Worm (Caenorhabditis elegans) whole organism, late embryonic: ENCODE results near the gene F33A8.4.
A peak's percentile ranks its signal among the peaks of the same experiment; 100 is the strongest.

Experiments used
- C38D4.7 ChIP-seq: fragments of 200-800 bp; sonication (Bioruptor generic); optimal IDR thresholded peaks from 2 replicates; lab custom pipeline; 2018; ENCODE audit warnings: mild to moderate bottlenecking, missing genetic modification characterization, moderate library complexity, missing compliant biosample characterization
- ahr-1 ChIP-seq: sonication (generic microtip); optimal IDR thresholded peaks from 2 replicates; lab custom pipeline; 2016; ENCODE audit warnings: missing genetic modification characterization, missing compliant biosample characterization
- ceh-22 ChIP-seq: sonication (generic microtip); optimal IDR thresholded peaks from 2 replicates; lab custom pipeline; 2017; ENCODE audit warnings: missing biosample characterization, missing genetic modification characterization
- dve-1 ChIP-seq: sonication (generic microtip); optimal IDR thresholded peaks from 2 replicates; lab custom pipeline; 2017; ENCODE audit warnings: antibody characterized with exemption, mild to moderate bottlenecking, missing genetic modification characterization, missing compliant biosample characterization
- fkh-10 ChIP-seq: fragments of 150-350 bp; optimal IDR thresholded peaks from 2 replicates; lab custom pipeline; 2014; ENCODE audit warnings: missing biosample characterization, missing genetic modification reagents, missing genetic modification characterization
- hlh-30 ChIP-seq: sonication (generic microtip); optimal IDR thresholded peaks from 2 replicates; lab custom pipeline; 2017; ENCODE audit warnings: antibody characterized with exemption, missing genetic modification characterization, missing compliant biosample characterization; ENCODE audit not compliant: insufficient read depth
- mec-3 ChIP-seq: sonication (generic microtip); optimal IDR thresholded peaks from 2 replicates; lab custom pipeline; 2016; ENCODE audit warnings: borderline replicate concordance, missing genetic modification characterization, missing compliant biosample characterization
- nhr-11 ChIP-seq: fragments of 150-350 bp; optimal IDR thresholded peaks from 2 replicates; lab custom pipeline; 2014; ENCODE audit warnings: missing biosample characterization, missing genetic modification characterization
- pat-9 ChIP-seq: fragments of 200-800 bp; sonication (Bioruptor generic); optimal IDR thresholded peaks from 2 replicates; lab custom pipeline; 2018; ENCODE audit warnings: mild to moderate bottlenecking, missing genetic modification characterization, moderate library complexity, missing compliant biosample characterization
- pha-4 ChIP-seq: fragments of 150-350 bp; optimal IDR thresholded peaks from 2 replicates; lab custom pipeline; 2018; ENCODE audit warnings: missing biosample characterization, missing genetic modification reagents, missing genetic modification characterization
- pqm-1 ChIP-seq: sonication (generic microtip); optimal IDR thresholded peaks from 2 replicates; lab custom pipeline; 2016; ENCODE audit warnings: missing genetic modification characterization, missing compliant biosample characterization
- sox-4 ChIP-seq: sonication (generic microtip); optimal IDR thresholded peaks from 2 replicates; lab custom pipeline; 2017; ENCODE audit warnings: mild to moderate bottlenecking, missing genetic modification characterization, inconsistent platforms, missing compliant biosample characterization
- tbx-7 ChIP-seq: sonication (generic microtip); optimal IDR thresholded peaks from 2 replicates; lab custom pipeline; 2016; ENCODE audit warnings: missing genotype, missing genetic modification characterization, missing compliant biosample characterization
- unc-86 ChIP-seq: sonication (generic microtip); optimal IDR thresholded peaks from 2 replicates; lab custom pipeline; 2016; ENCODE audit warnings: missing genetic modification characterization, missing compliant biosample characterization

ce11 chrII:11012532-11013179 lies 36.2 kb downstream of the F33A8.4 start:
- TF ChIP-seq dve-1 (tag; lab: Kevin White, UChicago) (no peak), mec-3 (tag; lab: Kevin White, UChicago) (peak; percentile 6), ahr-1 (tag; lab: Kevin White, UChicago) (no peak), ceh-22 (no peak), pha-4 (no peak), tbx-7 (tag; lab: Kevin White, UChicago) (no peak), sox-4 (tag; lab: Kevin White, UChicago) (no peak), pat-9 (tag; lab: Kevin White, UChicago) (no peak), unc-86 (tag; lab: Kevin White, UChicago) (no peak), C38D4.7 (GFP tag; lab: Kevin White, UChicago) (no peak), pqm-1 (no peak), fkh-10 (GFP tag; lab: Kevin White, UChicago) (no peak), hlh-30 (no peak), nhr-11 (tag; lab: Kevin White, UChicago) (no peak)
